Worm (Caenorhabditis elegans) whole organism, L3 larva: ENCODE measurements around the gene npr-25.
A peak's percentile ranks its signal among the peaks of the same experiment; 100 is the strongest.

Source experiments
- ZK546.5 ChIP-seq: sonication (generic microtip); optimal IDR thresholded peaks from 2 replicates; lab custom pipeline; 2017; ENCODE audit warnings: missing biosample characterization, missing genetic modification characterization
- aly-2 ChIP-seq: fragments of 150-350 bp; optimal IDR thresholded peaks from 2 replicates; lab custom pipeline; 2014; ENCODE audit warnings: missing biosample characterization, missing genetic modification characterization
- ceh-16 ChIP-seq: sonication (generic microtip); optimal IDR thresholded peaks from 2 replicates; lab custom pipeline; 2017; ENCODE audit warnings: missing biosample characterization, missing genetic modification characterization
- ceh-28 ChIP-seq: fragments of 150-350 bp; optimal IDR thresholded peaks from 2 replicates; lab custom pipeline; 2014; ENCODE audit warnings: missing biosample characterization, missing genetic modification reagents, missing genetic modification characterization
- ceh-82 ChIP-seq: fragments of 150-350 bp; optimal IDR thresholded peaks from 2 replicates; lab custom pipeline; 2014; ENCODE audit warnings: missing biosample characterization, missing genetic modification characterization
- ceh-9 ChIP-seq: sonication (generic microtip); optimal IDR thresholded peaks from 2 replicates; lab custom pipeline; 2018; ENCODE audit warnings: missing biosample characterization, missing genetic modification characterization
- egl-27 ChIP-seq: sonication (generic microtip); optimal IDR thresholded peaks from 4 replicates; lab custom pipeline; 2017; ENCODE audit warnings: missing biosample characterization, missing genetic modification reagents, missing genetic modification characterization
- elt-1 ChIP-seq: fragments of 150-350 bp; optimal IDR thresholded peaks from 2 replicates; lab custom pipeline; 2014; ENCODE audit warnings: missing biosample characterization, missing genetic modification characterization
- elt-2 ChIP-seq: sonication (generic microtip); optimal IDR thresholded peaks from 2 replicates; lab custom pipeline; 2016; ENCODE audit warnings: missing genetic modification reagents, mild to moderate bottlenecking, missing genetic modification characterization, missing compliant biosample characterization
- fkh-10 ChIP-seq: sonication (generic microtip); optimal IDR thresholded peaks from 2 replicates; lab custom pipeline; 2017; ENCODE audit warnings: missing biosample characterization, missing genetic modification reagents, missing genetic modification characterization
- fkh-2 ChIP-seq: fragments of 150-350 bp; optimal IDR thresholded peaks from 2 replicates; lab custom pipeline; 2014; ENCODE audit warnings: missing biosample characterization, missing genetic modification reagents, missing genetic modification characterization
- fos-1 ChIP-seq: fragments of 150-350 bp; optimal IDR thresholded peaks from 2 replicates; lab custom pipeline; 2014; ENCODE audit warnings: missing biosample characterization, missing genetic modification characterization
- hmg-11 ChIP-seq: sonication (generic microtip); optimal IDR thresholded peaks from 2 replicates; lab custom pipeline; 2016; ENCODE audit warnings: missing genetic modification characterization, missing compliant biosample characterization
- jun-1 ChIP-seq: fragments of 150-350 bp; optimal IDR thresholded peaks from 2 replicates; lab custom pipeline; 2014; ENCODE audit warnings: missing biosample characterization, missing genetic modification reagents, missing genetic modification characterization
- lin-15B ChIP-seq: fragments of 150-350 bp; optimal IDR thresholded peaks from 2 replicates; lab custom pipeline; 2014; ENCODE audit warnings: missing biosample characterization, missing genetic modification characterization
- lin-39 ChIP-seq: fragments of 150-350 bp; optimal IDR thresholded peaks from 2 replicates; lab custom pipeline; 2018; ENCODE audit warnings: missing biosample characterization, missing genetic modification reagents, missing genetic modification characterization
- mdl-1 ChIP-seq: fragments of 150-350 bp; optimal IDR thresholded peaks from 2 replicates; lab custom pipeline; 2014; ENCODE audit warnings: missing biosample characterization, missing genetic modification characterization
- mml-1 ChIP-seq: fragments of 150-350 bp; sonication (generic microtip); optimal IDR thresholded peaks from 3 replicates; lab custom pipeline; 2014; ENCODE audit warnings: missing biosample characterization, missing genetic modification characterization
- nfya-1 ChIP-seq: sonication (generic microtip); optimal IDR thresholded peaks from 2 replicates; lab custom pipeline; 2017; ENCODE audit warnings: missing genetic modification characterization, mild to moderate bottlenecking, missing compliant biosample characterization, antibody characterized with exemption, moderate library complexity; ENCODE audit not compliant: insufficient read depth
- nhr-11 ChIP-seq: fragments of 150-350 bp; optimal IDR thresholded peaks from 2 replicates; lab custom pipeline; 2014; ENCODE audit warnings: missing biosample characterization, missing genetic modification characterization
- nhr-12 ChIP-seq: fragments of 150-350 bp; optimal IDR thresholded peaks from 2 replicates; lab custom pipeline; 2014; ENCODE audit warnings: missing biosample characterization, missing genetic modification characterization
- nhr-23 ChIP-seq: fragments of 150-350 bp; optimal IDR thresholded peaks from 2 replicates; lab custom pipeline; 2014; ENCODE audit warnings: missing biosample characterization, missing genetic modification reagents, missing genetic modification characterization
- nhr-237 ChIP-seq: fragments of 150-350 bp; optimal IDR thresholded peaks from 2 replicates; lab custom pipeline; 2014; ENCODE audit warnings: missing biosample characterization, missing genetic modification characterization
- nhr-25 ChIP-seq: sonication (generic microtip); optimal IDR thresholded peaks from 2 replicates; lab custom pipeline; 2017; ENCODE audit warnings: missing biosample characterization, missing genetic modification characterization
- nhr-28 ChIP-seq: fragments of 150-350 bp; optimal IDR thresholded peaks from 2 replicates; lab custom pipeline; 2014; ENCODE audit warnings: missing biosample characterization, missing genetic modification characterization
- nhr-43 ChIP-seq: sonication (generic microtip); optimal IDR thresholded peaks from 2 replicates; lab custom pipeline; 2016; ENCODE audit warnings: mild to moderate bottlenecking, missing genetic modification characterization, missing compliant biosample characterization; ENCODE audit not compliant: poor library complexity, severe bottlenecking
- nhr-67 ChIP-seq: fragments of 150-350 bp; optimal IDR thresholded peaks from 2 replicates; lab custom pipeline; 2014; ENCODE audit warnings: missing biosample characterization, missing genetic modification characterization
- nhr-76 ChIP-seq: fragments of 150-350 bp; sonication (generic microtip); optimal IDR thresholded peaks from 5 replicates; lab custom pipeline; 2014; ENCODE audit warnings: missing biosample characterization, missing genetic modification characterization
- nhr-77 ChIP-seq: fragments of 150-350 bp; optimal IDR thresholded peaks from 2 replicates; lab custom pipeline; 2014; ENCODE audit warnings: missing biosample characterization, missing genetic modification characterization
- pha-4 ChIP-seq: fragments of 150-350 bp; optimal IDR thresholded peaks from 2 replicates; lab custom pipeline; 2014; ENCODE audit warnings: missing biosample characterization, missing genetic modification reagents, missing genetic modification characterization
- skn-1 ChIP-seq: fragments of 150-350 bp; optimal IDR thresholded peaks from 2 replicates; lab custom pipeline; 2014; ENCODE audit warnings: missing biosample characterization, missing genetic modification characterization
- snpc-4 ChIP-seq: fragments of 150-350 bp; optimal IDR thresholded peaks from 2 replicates; lab custom pipeline; 2014; ENCODE audit warnings: missing biosample characterization, missing genetic modification characterization
- unc-39 ChIP-seq: sonication (generic microtip); optimal IDR thresholded peaks from 4 replicates; lab custom pipeline; 2017; ENCODE audit warnings: missing biosample characterization, missing genetic modification characterization
- ztf-11 ChIP-seq: fragments of 150-350 bp; optimal IDR thresholded peaks from 2 replicates; lab custom pipeline; 2014; ENCODE audit warnings: missing biosample characterization, missing genetic modification characterization
- ztf-4 ChIP-seq: fragments of 150-350 bp; optimal IDR thresholded peaks from 2 replicates; lab custom pipeline; 2014; ENCODE audit warnings: missing biosample characterization, missing genetic modification characterization

Gene npr-25

DNA sequence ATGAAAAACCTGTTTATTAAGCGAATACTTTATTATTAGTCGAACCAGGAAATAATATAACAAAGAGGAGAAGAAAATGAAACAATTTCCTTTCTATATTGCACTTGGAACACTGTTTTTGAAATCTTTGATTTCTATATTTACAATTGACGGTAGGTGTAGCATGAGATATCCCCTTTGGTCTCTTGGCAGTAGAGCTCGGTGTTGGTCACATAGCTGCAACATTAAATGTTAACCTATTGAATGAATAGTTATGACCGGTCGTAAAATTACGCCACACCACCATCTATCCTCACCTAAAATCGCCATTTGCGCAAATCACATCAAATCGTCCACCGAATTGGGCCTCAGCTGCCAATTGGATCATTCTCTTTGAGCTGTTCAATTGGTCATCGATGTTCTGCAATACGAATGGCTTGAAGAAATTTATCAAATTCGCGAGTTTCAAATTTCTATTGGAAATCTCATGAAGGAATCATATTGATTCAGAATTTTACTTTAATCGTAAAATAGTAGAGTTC is 7.9 kb downstream of the npr-25 start:
- TF ChIP-seq skn-1 (tag; lab: Kevin White, UChicago) (no peak), mml-1 (no peak), egl-27 (tag; lab: Kevin White, UChicago) (no peak), aly-2 (tag; lab: Kevin White, UChicago) (no peak), nhr-77 (no peak), ceh-9 (tag; lab: Kevin White, UChicago) (no peak), jun-1 (no peak), unc-39 (tag; lab: Kevin White, UChicago) (no peak), ceh-28 (tag; lab: Kevin White, UChicago) (no peak), ceh-16 (tag; lab: Kevin White, UChicago) (no peak), ztf-4 (tag; lab: Kevin White, UChicago) (no peak), nhr-12 (no peak), fkh-2 (tag; lab: Kevin White, UChicago) (no peak), fos-1 (no peak), nhr-237 (tag; lab: Kevin White, UChicago) (no peak)

DNA sequence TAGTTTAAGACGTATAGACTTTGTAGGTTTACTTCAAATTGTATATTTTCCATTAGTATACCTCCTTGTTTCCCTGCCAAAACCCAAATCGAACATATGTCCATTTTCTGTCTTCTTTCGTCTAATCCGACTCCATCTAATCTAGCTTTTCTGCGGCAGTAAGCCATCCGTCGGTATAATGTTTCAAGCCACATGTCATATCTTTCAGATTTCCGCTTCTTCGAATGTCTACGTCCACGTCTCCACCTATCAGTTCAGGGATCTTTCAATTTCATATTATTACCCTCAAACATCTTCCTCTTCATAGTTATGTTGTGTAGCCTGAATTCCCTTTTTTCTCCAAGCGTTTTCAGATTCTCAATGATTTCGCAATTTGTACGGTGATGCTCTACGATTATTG is 8.7 kb downstream of the npr-25 start:
- TF ChIP-seq elt-1: peak; percentile 60
- TF ChIP-seq nhr-43 (tag; lab: Kevin White, UChicago): peak; percentile 48
- no peak for TF ChIP-seq mdl-1
- TF ChIP-seq nhr-28 (tag; lab: Kevin White, UChicago): peak; percentile 15

DNA sequence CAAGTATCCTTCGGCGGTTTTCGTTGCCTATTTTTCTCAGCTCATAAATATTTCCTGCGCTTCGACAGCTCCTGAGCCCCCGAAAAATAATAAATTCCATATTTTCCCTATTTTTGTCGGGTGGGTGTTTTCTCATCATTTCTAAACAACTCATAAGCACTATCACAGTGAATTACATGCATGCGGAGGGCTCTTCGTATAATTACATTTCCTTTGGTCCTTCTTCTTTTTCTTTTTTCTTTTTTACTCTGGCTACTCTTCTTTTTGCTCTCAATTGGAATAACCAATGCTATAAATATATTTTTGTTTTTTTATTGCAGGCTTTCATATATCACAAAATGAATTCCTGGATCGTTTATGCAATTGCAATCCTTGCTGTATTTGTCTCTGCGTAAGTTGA is 10.9 kb downstream of the npr-25 start, which contains the start of gene T02E9.5:
Gene T02E9.5, plus strand, starts transcription at position 321 of the 400 bp plus-strand sequence.
- TF ChIP-seq pha-4 (tag; lab: Kevin White, UChicago): no peak
- no peak for TF ChIP-seq nhr-67 (tag; lab: Kevin White, UChicago)
- no peak for TF ChIP-seq nhr-43 (tag; lab: Kevin White, UChicago)
- TF ChIP-seq mml-1: no peak
- no peak for TF ChIP-seq fkh-10 (GFP tag; lab: Kevin White, UChicago)
- no peak for TF ChIP-seq nhr-76 (tag; lab: Kevin White, UChicago)
- TF ChIP-seq ceh-16 (tag; lab: Kevin White, UChicago): no peak
- TF ChIP-seq ceh-82 (tag; lab: Kevin White, UChicago): no peak

ce11 chrV:11341130-11341675 is 11.6 kb downstream of the npr-25 start:
- TF ChIP-seq hmg-11 (tag; lab: Kevin White, UChicago) (no peak), nhr-23 (tag; lab: Kevin White, UChicago) (no peak), nhr-28 (tag; lab: Kevin White, UChicago) (no peak), nfya-1 (tag; lab: Kevin White, UChicago) (peak; percentile 27), nhr-77 (no peak), nhr-25 (no peak), nhr-12 (no peak), fkh-10 (GFP tag; lab: Kevin White, UChicago) (peak; percentile 91), ceh-28 (tag; lab: Kevin White, UChicago) (no peak), egl-27 (tag; lab: Kevin White, UChicago) (no peak), unc-39 (tag; lab: Kevin White, UChicago) (no peak)
- TF ChIP-seq, all 47 proteins: peak for 2

ce11 chrV:11336877-11337276 is 15.9 kb downstream of the npr-25 start:
- peak; percentile 36 for TF ChIP-seq fkh-10 (GFP tag; lab: Kevin White, UChicago)
- TF ChIP-seq nhr-25: no peak

DNA sequence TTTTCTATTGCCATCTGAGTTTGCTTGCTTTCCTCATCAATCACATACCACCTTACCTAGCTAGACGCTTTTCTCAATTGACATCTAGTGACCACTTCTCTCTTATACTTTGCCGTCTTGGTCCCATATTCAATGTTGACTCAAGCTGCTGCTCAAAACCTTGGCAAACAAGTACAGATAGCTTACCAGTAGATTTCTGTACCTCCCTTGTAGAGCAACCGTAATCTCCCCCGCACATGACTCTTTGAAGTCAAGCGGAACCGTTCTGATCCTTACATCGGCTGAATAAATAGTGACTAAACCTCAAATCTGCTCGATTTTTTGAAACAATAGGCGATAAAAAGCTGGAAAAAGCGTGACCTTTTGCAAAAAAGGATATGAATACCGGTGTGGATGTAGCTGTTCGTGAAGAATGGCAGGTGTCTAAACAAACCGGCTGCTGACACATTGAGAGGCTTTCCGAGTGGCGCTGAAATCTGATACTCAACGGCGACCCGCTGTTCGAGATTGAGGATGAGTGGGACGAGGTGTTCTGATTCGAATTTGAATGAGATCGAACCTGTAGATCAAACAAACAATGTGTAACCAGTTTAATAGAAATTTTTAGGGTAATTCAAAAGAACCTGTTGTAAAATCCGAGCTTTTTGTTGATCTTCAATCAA is 16.9 kb downstream of the npr-25 start:
- no peak for TF ChIP-seq ztf-11 (tag; lab: Kevin White, UChicago)
- TF ChIP-seq nhr-25: no peak
- no peak for TF ChIP-seq mdl-1
- no peak for TF ChIP-seq nhr-11 (tag; lab: Kevin White, UChicago)
- TF ChIP-seq elt-2 (tag; lab: Kevin White, UChicago): no peak
- TF ChIP-seq nhr-67 (tag; lab: Kevin White, UChicago): no peak
- TF ChIP-seq lin-15B (tag; lab: Kevin White, UChicago): no peak
- TF ChIP-seq pha-4 (tag; lab: Kevin White, UChicago): no peak
- TF ChIP-seq nhr-43 (tag; lab: Kevin White, UChicago): no peak
- no peak for TF ChIP-seq ZK546.5 (tag; lab: Kevin White, UChicago)
- TF ChIP-seq hmg-11 (tag; lab: Kevin White, UChicago): no peak
- no peak for TF ChIP-seq nhr-76 (tag; lab: Kevin White, UChicago)
- TF ChIP-seq lin-39 (tag; lab: Kevin White, UChicago): no peak
- no peak for TF ChIP-seq ceh-82 (tag; lab: Kevin White, UChicago)
- TF ChIP-seq snpc-4 (tag; lab: Kevin White, UChicago): no peak
- no peak for TF ChIP-seq ceh-9 (tag; lab: Kevin White, UChicago)
- no peak for TF ChIP-seq unc-39 (tag; lab: Kevin White, UChicago)
- no peak for TF ChIP-seq ceh-16 (tag; lab: Kevin White, UChicago)
- TF ChIP-seq aly-2 (tag; lab: Kevin White, UChicago): no peak
